Worm (Caenorhabditis elegans) whole organism, late embryonic: ENCODE measurements around the gene R09E10.2.

Experiments used
- T23F11.4 ChIP-seq: fragments of 200-800 bp; sonication (Bioruptor generic); optimal IDR thresholded peaks from 2 replicates; lab custom pipeline; 2018; ENCODE audit warnings: mild to moderate bottlenecking, missing genetic modification characterization, missing compliant biosample characterization
- ceh-18 ChIP-seq: sonication (generic microtip); optimal IDR thresholded peaks from 2 replicates; lab custom pipeline; 2016; ENCODE audit warnings: missing genetic modification characterization, missing compliant biosample characterization
- ceh-2 ChIP-seq: sonication (generic microtip); optimal IDR thresholded peaks from 2 replicates; lab custom pipeline; 2016; ENCODE audit warnings: missing genotype, missing genetic modification characterization, missing compliant biosample characterization
- ceh-22 ChIP-seq: sonication (generic microtip); optimal IDR thresholded peaks from 2 replicates; lab custom pipeline; 2017; ENCODE audit warnings: missing biosample characterization, missing genetic modification characterization
- ceh-31 ChIP-seq: sonication (generic microtip); optimal IDR thresholded peaks from 2 replicates; lab custom pipeline; 2016; ENCODE audit warnings: missing genetic modification characterization, missing compliant biosample characterization
- ceh-34 ChIP-seq: sonication (generic microtip); optimal IDR thresholded peaks from 2 replicates; lab custom pipeline; 2016; ENCODE audit warnings: mild to moderate bottlenecking, missing genetic modification characterization, missing compliant biosample characterization
- ceh-45 ChIP-seq: fragments of 200-800 bp; sonication (Bioruptor generic); IDR thresholded peaks from 2 replicates; pipeline ENCODE4 v1.3.6; 2022; ENCODE audit warnings: missing genetic modification reagents, missing genetic modification characterization, missing compliant biosample characterization
- ceh-9 ChIP-seq: sonication (generic microtip); optimal IDR thresholded peaks from 2 replicates; lab custom pipeline; 2016; ENCODE audit warnings: mild to moderate bottlenecking, missing genetic modification characterization, inconsistent platforms, missing compliant biosample characterization
- dve-1 ChIP-seq: sonication (generic microtip); optimal IDR thresholded peaks from 2 replicates; lab custom pipeline; 2017; ENCODE audit warnings: antibody characterized with exemption, mild to moderate bottlenecking, missing genetic modification characterization, missing compliant biosample characterization
- elt-2 ChIP-seq: sonication (generic microtip); optimal IDR thresholded peaks from 2 replicates; lab custom pipeline; 2016; ENCODE audit warnings: missing genetic modification reagents, missing genetic modification characterization, missing compliant biosample characterization
- elt-4 ChIP-seq: sonication (generic microtip); optimal IDR thresholded peaks from 2 replicates; lab custom pipeline; 2016; ENCODE audit warnings: missing genetic modification characterization, missing compliant biosample characterization
- ets-4 ChIP-seq: sonication (generic microtip); optimal IDR thresholded peaks from 2 replicates; lab custom pipeline; 2016; ENCODE audit warnings: missing genetic modification characterization, missing compliant biosample characterization
- fax-1 ChIP-seq: sonication (generic microtip); optimal IDR thresholded peaks from 2 replicates; lab custom pipeline; 2016; ENCODE audit warnings: missing genotype, missing genetic modification characterization, missing compliant biosample characterization
- hlh-13 ChIP-seq: fragments of 200-800 bp; sonication (Bioruptor generic); optimal IDR thresholded peaks from 2 replicates; lab custom pipeline; 2018; ENCODE audit warnings: mild to moderate bottlenecking, missing genetic modification characterization, missing compliant biosample characterization
- hlh-6 ChIP-seq: sonication (generic microtip); optimal IDR thresholded peaks from 2 replicates; lab custom pipeline; 2016; ENCODE audit warnings: missing genotype, missing genetic modification characterization, missing compliant biosample characterization
- hlh-8 ChIP-seq: sonication (generic microtip); optimal IDR thresholded peaks from 2 replicates; lab custom pipeline; 2016; ENCODE audit warnings: missing genotype, missing genetic modification characterization, missing compliant biosample characterization
- lim-6 ChIP-seq: sonication (generic microtip); optimal IDR thresholded peaks from 2 replicates; lab custom pipeline; 2016; ENCODE audit warnings: missing genetic modification characterization, missing compliant biosample characterization
- madf-2 ChIP-seq: sonication (generic microtip); optimal IDR thresholded peaks from 2 replicates; lab custom pipeline; 2017; ENCODE audit warnings: missing genetic modification characterization, missing compliant biosample characterization
- nfya-1 ChIP-seq: sonication (generic microtip); optimal IDR thresholded peaks from 2 replicates; lab custom pipeline; 2017; ENCODE audit warnings: missing genetic modification characterization, mild to moderate bottlenecking, missing compliant biosample characterization, antibody characterized with exemption, moderate library complexity
- pat-9 ChIP-seq: fragments of 200-800 bp; sonication (Bioruptor generic); optimal IDR thresholded peaks from 2 replicates; lab custom pipeline; 2018; ENCODE audit warnings: mild to moderate bottlenecking, missing genetic modification characterization, moderate library complexity, missing compliant biosample characterization
- pqm-1 ChIP-seq: sonication (generic microtip); optimal IDR thresholded peaks from 2 replicates; lab custom pipeline; 2016; ENCODE audit warnings: missing genetic modification characterization, missing compliant biosample characterization
- pros-1 ChIP-seq: fragments of 150-350 bp; optimal IDR thresholded peaks from 2 replicates; lab custom pipeline; 2014; ENCODE audit warnings: missing biosample characterization, missing genetic modification reagents, missing genetic modification characterization
- ref-2 ChIP-seq: sonication (generic microtip); optimal IDR thresholded peaks from 2 replicates; lab custom pipeline; 2016; ENCODE audit warnings: missing genetic modification characterization, missing compliant biosample characterization
- sdc-2 ChIP-seq: sonication (generic microtip); optimal IDR thresholded peaks from 2 replicates; lab custom pipeline; 2016; ENCODE audit warnings: missing genotype, missing genetic modification characterization, missing compliant biosample characterization
- sox-2 ChIP-seq: fragments of 200-800 bp; sonication (Bioruptor generic); IDR thresholded peaks from 2 replicates; pipeline ENCODE4 v1.3.6; 2022; ENCODE audit warnings: missing genetic modification reagents, missing genetic modification characterization, missing compliant biosample characterization
- sox-4 ChIP-seq: sonication (generic microtip); optimal IDR thresholded peaks from 2 replicates; lab custom pipeline; 2017; ENCODE audit warnings: mild to moderate bottlenecking, missing genetic modification characterization, inconsistent platforms, missing compliant biosample characterization
- tbx-2 ChIP-seq: sonication (generic microtip); optimal IDR thresholded peaks from 2 replicates; lab custom pipeline; 2016; ENCODE audit warnings: missing genetic modification characterization, missing compliant biosample characterization
- ttx-3 ChIP-seq: sonication (generic microtip); optimal IDR thresholded peaks from 2 replicates; lab custom pipeline; 2016; ENCODE audit warnings: missing genetic modification reagents, missing genetic modification characterization, missing compliant biosample characterization
- unc-3 ChIP-seq, 2 experiments: fragments of 200-800 bp in 1 of 2; sonication (Bioruptor generic) in 1 of 2; sonication (generic microtip) in 1 of 2; conservative IDR thresholded peaks in 1 of 2; optimal IDR thresholded peaks in 1 of 2; 2 replicates each; pipeline versions ENCODE4 v1.3.6 to Lab custom; 2016 to 2022; ENCODE audit warnings: missing compliant biosample characterization in 2 of 2, missing genetic modification characterization in 2 of 2, missing genetic modification reagents in 1 of 2
- unc-42 ChIP-seq: sonication (generic microtip); optimal IDR thresholded peaks from 2 replicates; lab custom pipeline; 2016; ENCODE audit warnings: missing genotype, missing genetic modification characterization, missing compliant biosample characterization
- unc-55 ChIP-seq: sonication (generic microtip); optimal IDR thresholded peaks from 2 replicates; lab custom pipeline; 2017; ENCODE audit warnings: missing biosample characterization, missing genetic modification reagents, missing genetic modification characterization
- zip-5 ChIP-seq: sonication (generic microtip); optimal IDR thresholded peaks from 2 replicates; lab custom pipeline; 2016; ENCODE audit warnings: missing genetic modification characterization, missing compliant biosample characterization
- ztf-16 ChIP-seq: sonication (generic microtip); optimal IDR thresholded peaks from 2 replicates; lab custom pipeline; 2017; ENCODE audit warnings: missing genetic modification characterization, missing compliant biosample characterization

R09E10.2 gene

DNA sequence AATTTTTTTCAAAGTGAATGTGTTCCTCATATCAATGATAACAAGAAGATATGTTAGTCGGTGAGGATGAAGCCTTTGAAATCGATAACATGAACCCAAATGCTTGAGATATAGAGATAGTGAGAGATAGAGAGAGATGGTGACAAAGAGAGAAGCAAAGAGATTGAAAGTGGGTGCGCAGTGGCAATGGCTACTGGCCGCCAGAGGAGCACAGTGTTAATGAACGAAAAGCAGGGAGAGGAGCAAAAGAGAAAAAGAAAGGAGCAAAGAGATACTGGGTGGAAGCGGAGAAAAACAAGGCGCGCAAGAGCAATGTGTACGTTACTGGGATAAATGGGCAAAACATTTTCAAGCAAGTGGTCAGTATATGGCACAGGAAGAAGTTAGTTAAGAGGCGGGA is 26.5 kb upstream of the R09E10.2 start (continued):
- TF ChIP-seq unc-3 (GFP tag; conservative IDR thresholded peaks at IDR 0.05; lab: Robert Waterston, UW) (no peak), unc-3 (tag; optimal IDR thresholded peaks at IDR 0.05; lab: Kevin White, UChicago) (no peak), zip-5 (tag; lab: Kevin White, UChicago) (no peak), hlh-8 (tag; lab: Kevin White, UChicago) (no peak), hlh-6 (tag; lab: Kevin White, UChicago) (peak; percentile 12), unc-42 (tag; lab: Kevin White, UChicago) (peak; percentile 40), nfya-1 (tag; lab: Kevin White, UChicago) (peak; percentile 67), ets-4 (no peak)

DNA sequence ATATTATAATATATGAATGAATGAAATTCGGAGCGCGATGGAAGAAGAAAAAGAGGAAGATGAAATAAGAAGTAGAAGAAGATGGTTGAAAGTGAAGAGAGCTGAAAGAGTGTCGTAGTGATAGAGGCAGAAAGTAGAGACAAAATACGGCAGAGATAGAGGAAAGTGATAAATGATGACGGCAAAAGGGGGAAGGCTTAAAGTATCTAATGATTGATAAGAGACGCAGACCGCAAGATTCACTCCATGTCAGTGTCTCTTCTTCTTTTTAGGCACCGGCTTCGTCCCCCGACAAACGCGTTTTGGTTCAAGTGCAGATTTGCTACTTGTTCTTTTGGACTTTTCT is 24.2 kb upstream of the R09E10.2 start:
- no peak for TF ChIP-seq ttx-3 (tag; lab: Kevin White, UChicago)
- TF ChIP-seq sox-2 (GFP tag; lab: Robert Waterston, UW) = no peak
- peak; percentile 6 for TF ChIP-seq ceh-22 (tag; lab: Kevin White, UChicago)
- peak; percentile 61 for TF ChIP-seq dve-1 (tag; lab: Kevin White, UChicago)
- no peak for TF ChIP-seq ets-4
- TF ChIP-seq unc-55 (GFP tag; lab: Kevin White, UChicago) = peak; percentile 57
- TF ChIP-seq ceh-18 (tag; lab: Kevin White, UChicago) = peak; percentile 13
- peak; percentile 59 for TF ChIP-seq elt-2 (tag; lab: Kevin White, UChicago)
- TF ChIP-seq pros-1 (tag; lab: Kevin White, UChicago) = peak; percentile 49
- TF ChIP-seq T23F11.4 (GFP tag; lab: Kevin White, UChicago) = no peak

- TF ChIP-seq ceh-34 (tag; lab: Kevin White, UChicago) (peak; percentile 35), pat-9 (tag; lab: Kevin White, UChicago) (no peak), ceh-18 (tag; lab: Kevin White, UChicago) (peak; percentile 68), nfya-1 (tag; lab: Kevin White, UChicago) (peak; percentile 63), madf-2 (no peak), unc-42 (tag; lab: Kevin White, UChicago) (peak; percentile 37), ref-2 (tag; lab: Kevin White, UChicago) (peak; percentile 29), fax-1 (tag; lab: Kevin White, UChicago) (peak; percentile 64), pqm-1 (tag; lab: Kevin White, UChicago) (peak; percentile 52), sox-4 (tag; lab: Kevin White, UChicago) (peak; percentile 35), elt-4 (tag; lab: Kevin White, UChicago) (no peak), sdc-2 (peak; percentile 26), ceh-31 (tag; lab: Kevin White, UChicago) (peak; percentile 55)
- TF ChIP-seq, all 69 proteins: peak for 10
Observed at ce11 chrIV:10341618-10342360, 23.7 kb upstream of the R09E10.2 start.

ce11 chrIV:10339701-10340100 is 21.6 kb upstream of the R09E10.2 start:
- TF ChIP-seq elt-2 (tag; lab: Kevin White, UChicago) = no peak
- no peak for TF ChIP-seq lim-6 (tag; lab: Kevin White, UChicago)
- no peak for TF ChIP-seq ceh-18 (tag; lab: Kevin White, UChicago)
- TF ChIP-seq ceh-45 (GFP tag; lab: Robert Waterston, UW) = no peak
- TF ChIP-seq pros-1 (tag; lab: Kevin White, UChicago) = no peak
- no peak for TF ChIP-seq hlh-13 (GFP tag; lab: Kevin White, UChicago)
- TF ChIP-seq ceh-2 (tag; lab: Kevin White, UChicago) = no peak
- TF ChIP-seq sox-2 (GFP tag; lab: Robert Waterston, UW) = no peak
- TF ChIP-seq tbx-2 (tag; lab: Kevin White, UChicago) = no peak

- TF ChIP-seq ets-4 = no peak
- TF ChIP-seq ceh-9 = no peak
- TF ChIP-seq ztf-16 (tag; lab: Kevin White, UChicago) = no peak
- TF ChIP-seq, all 69 proteins: peak for 0
Observed at ce11 chrIV:10337286-10337685, 19.2 kb upstream of the R09E10.2 start.
